Worm (Caenorhabditis elegans) whole organism, young adult: ENCODE data around the gene csn-6.

Source experiments
- B0261.1 ChIP-seq: sonication (generic microtip); optimal IDR thresholded peaks from 2 replicates; lab custom pipeline; 2016; ENCODE audit warnings: mild to moderate bottlenecking, missing genetic modification characterization, moderate library complexity, missing compliant biosample characterization
- B0336.3 ChIP-seq: fragments of 200-800 bp; sonication (Bioruptor generic); IDR thresholded peaks from 2 replicates; pipeline ENCODE4 v1.3.6; 2022; ENCODE audit warnings: missing genetic modification characterization, missing compliant biosample characterization
- C06A6.2 ChIP-seq: fragments of 200-800 bp; sonication (Bioruptor generic); conservative IDR thresholded peaks from 2 replicates; pipeline ENCODE4 v1.3.6; 2022; ENCODE audit warnings: missing genetic modification characterization, missing compliant biosample characterization
- K11D2.4 ChIP-seq: fragments of 200-800 bp; sonication (Bioruptor generic); IDR thresholded peaks from 2 replicates; pipeline ENCODE4 v1.3.6; 2022; ENCODE audit warnings: missing genetic modification reagents, missing genetic modification characterization, missing compliant biosample characterization
- Y53G8AR.9 ChIP-seq: fragments of 200-800 bp; sonication (Bioruptor generic); conservative IDR thresholded peaks from 2 replicates; pipeline ENCODE4 v1.3.6; 2022; ENCODE audit warnings: missing genetic modification reagents, missing genetic modification characterization, missing compliant biosample characterization
- Y56A3A.18 ChIP-seq: fragments of 200-800 bp; sonication (Bioruptor generic); IDR thresholded peaks from 2 replicates; pipeline ENCODE4 v1.3.6; 2022; ENCODE audit warnings: missing genetic modification reagents, missing genetic modification characterization, missing compliant biosample characterization
- ZK185.1 ChIP-seq: sonication (generic microtip); optimal IDR thresholded peaks from 2 replicates; lab custom pipeline; 2016; ENCODE audit warnings: mild to moderate bottlenecking, missing genetic modification characterization, missing compliant biosample characterization; ENCODE audit not compliant: poor library complexity, severe bottlenecking
- aptf-3 ChIP-seq: fragments of 200-800 bp; sonication (Bioruptor generic); IDR thresholded peaks from 2 replicates; pipeline ENCODE4 v1.3.6; 2022; ENCODE audit warnings: missing genetic modification characterization, missing compliant biosample characterization
- atf-7 ChIP-seq: sonication (generic microtip); optimal IDR thresholded peaks from 2 replicates; lab custom pipeline; 2017; ENCODE audit warnings: mild to moderate bottlenecking, missing genetic modification characterization, missing compliant biosample characterization
- athp-1 ChIP-seq: sonication (generic microtip); optimal IDR thresholded peaks from 2 replicates; lab custom pipeline; 2017; ENCODE audit warnings: mild to moderate bottlenecking, missing genetic modification characterization, missing compliant biosample characterization
- attf-5 ChIP-seq: fragments of 200-800 bp; sonication (Bioruptor generic); optimal IDR thresholded peaks from 2 replicates; lab custom pipeline; 2018; ENCODE audit warnings: mild to moderate bottlenecking, missing genetic modification characterization, missing compliant biosample characterization
- ccch-3 ChIP-seq: fragments of 200-800 bp; sonication (Bioruptor generic); optimal IDR thresholded peaks from 2 replicates; lab custom pipeline; 2018; ENCODE audit warnings: mild to moderate bottlenecking, missing genetic modification characterization, missing compliant biosample characterization
- cebp-1 ChIP-seq, 2 experiments: fragments of 200-800 bp in 1 of 2; sonication (Bioruptor generic) in 1 of 2; sonication (generic microtip) in 1 of 2; IDR thresholded peaks in 1 of 2; optimal IDR thresholded peaks in 1 of 2; 2 replicates each; pipeline versions ENCODE4 v1.3.6 to Lab custom; 2017 to 2022; ENCODE audit warnings: missing compliant biosample characterization in 2 of 2, missing genetic modification characterization in 2 of 2, mild to moderate bottlenecking in 1 of 2, missing genetic modification reagents in 1 of 2, moderate library complexity in 1 of 2
- ceh-27 ChIP-seq: fragments of 200-800 bp; sonication (Bioruptor generic); optimal IDR thresholded peaks from 2 replicates; lab custom pipeline; 2018; ENCODE audit warnings: mild to moderate bottlenecking, missing genetic modification characterization, moderate library complexity, missing compliant biosample characterization
- ceh-91 ChIP-seq: fragments of 200-800 bp; sonication (Bioruptor generic); IDR thresholded peaks from 2 replicates; pipeline ENCODE4 v1.3.6; 2022; ENCODE audit warnings: missing genetic modification reagents, missing genetic modification characterization, missing compliant biosample characterization
- chd-7 ChIP-seq: sonication (generic microtip); optimal IDR thresholded peaks from 2 replicates; lab custom pipeline; 2016; ENCODE audit warnings: mild to moderate bottlenecking, missing genetic modification characterization, moderate library complexity, missing compliant biosample characterization
- dox-1 ChIP-seq: fragments of 200-800 bp; sonication (Bioruptor generic); IDR thresholded peaks from 2 replicates; pipeline ENCODE4 v1.3.6; 2022; ENCODE audit warnings: missing genetic modification reagents, missing genetic modification characterization, missing compliant biosample characterization
- egl-18 ChIP-seq: fragments of 200-800 bp; sonication (Bioruptor generic); IDR thresholded peaks from 2 replicates; pipeline ENCODE4 v1.3.6; 2022; ENCODE audit warnings: missing genetic modification reagents, missing genetic modification characterization, missing compliant biosample characterization
- egl-44 ChIP-seq: fragments of 200-800 bp; sonication (Bioruptor generic); IDR thresholded peaks from 2 replicates; pipeline ENCODE4 v1.3.6; 2022; ENCODE audit warnings: missing genetic modification reagents, missing genetic modification characterization, missing compliant biosample characterization
- ets-4 ChIP-seq: fragments of 200-800 bp; sonication (Bioruptor generic); optimal IDR thresholded peaks from 2 replicates; lab custom pipeline; 2018; ENCODE audit warnings: mild to moderate bottlenecking, missing genetic modification characterization, missing compliant biosample characterization
- fkh-3 ChIP-seq: sonication (generic microtip); optimal IDR thresholded peaks from 2 replicates; lab custom pipeline; 2016; ENCODE audit warnings: mild to moderate bottlenecking, missing genetic modification characterization, missing compliant biosample characterization
- gei-17 ChIP-seq: fragments of 200-800 bp; sonication (Bioruptor generic); optimal IDR thresholded peaks from 2 replicates; lab custom pipeline; 2018; ENCODE audit warnings: mild to moderate bottlenecking, missing genetic modification characterization, missing compliant biosample characterization
- hmg-1.2 ChIP-seq: fragments of 200-800 bp; sonication (Bioruptor generic); IDR thresholded peaks from 2 replicates; pipeline ENCODE4 v1.3.6; 2022; ENCODE audit warnings: missing genetic modification reagents, missing genetic modification characterization, missing compliant biosample characterization
- hmg-20 ChIP-seq: fragments of 200-800 bp; sonication (Bioruptor generic); IDR thresholded peaks from 2 replicates; pipeline ENCODE4 v1.3.6; 2022; ENCODE audit warnings: missing genetic modification reagents, missing genetic modification characterization, missing compliant biosample characterization
- let-526 ChIP-seq: fragments of 200-800 bp; sonication (Bioruptor generic); IDR thresholded peaks from 2 replicates; pipeline ENCODE4 v1.3.6; 2022; ENCODE audit warnings: missing genetic modification reagents, missing genetic modification characterization, missing compliant biosample characterization
- let-607 ChIP-seq, 2 experiments: fragments of 200-800 bp in 1 of 2; sonication (Bioruptor generic) in 1 of 2; sonication (generic microtip) in 1 of 2; optimal IDR thresholded peaks; 2 replicates each; lab custom pipeline; 2016 to 2018; ENCODE audit warnings: mild to moderate bottlenecking in 2 of 2, missing compliant biosample characterization in 2 of 2, missing genetic modification characterization in 2 of 2, moderate library complexity in 2 of 2, missing genotype in 1 of 2
- lin-26 ChIP-seq: fragments of 200-800 bp; sonication (Bioruptor generic); IDR thresholded peaks from 2 replicates; pipeline ENCODE4 v1.3.6; 2022; ENCODE audit warnings: missing genetic modification reagents, missing genetic modification characterization, missing compliant biosample characterization
- lin-35 ChIP-seq, 3 experiments: fragments of 150-350 bp in 2 of 3; sonication (generic microtip) in 1 of 3; optimal IDR thresholded peaks; 2 replicates each; lab custom pipeline; 2014 to 2018; ENCODE audit warnings: missing biosample characterization in 3 of 3, missing genetic modification characterization in 3 of 3, missing genetic modification reagents in 3 of 3
- lin-40 ChIP-seq: sonication (generic microtip); optimal IDR thresholded peaks from 2 replicates; lab custom pipeline; 2016; ENCODE audit warnings: missing genetic modification characterization, mild to moderate bottlenecking, missing compliant biosample characterization, missing genotype, missing genetic modification reagents
- lin-54 ChIP-seq: fragments of 200-800 bp; sonication (Bioruptor generic); optimal IDR thresholded peaks from 2 replicates; lab custom pipeline; 2018; ENCODE audit warnings: mild to moderate bottlenecking, missing genetic modification characterization, missing compliant biosample characterization
- madf-10 ChIP-seq: sonication (generic microtip); optimal IDR thresholded peaks from 2 replicates; lab custom pipeline; 2016; ENCODE audit warnings: mild to moderate bottlenecking, missing genetic modification characterization, missing compliant biosample characterization
- mcd-1 ChIP-seq: fragments of 200-800 bp; sonication (Bioruptor generic); IDR thresholded peaks from 2 replicates; pipeline ENCODE4 v1.3.6; 2022; ENCODE audit warnings: missing genetic modification reagents, missing genetic modification characterization, missing compliant biosample characterization
- nfyb-1 ChIP-seq: fragments of 200-800 bp; sonication (Bioruptor generic); IDR thresholded peaks from 2 replicates; pipeline ENCODE4 v1.3.6; 2022; ENCODE audit warnings: missing genetic modification reagents, missing genetic modification characterization, missing compliant biosample characterization
- nhr-80 ChIP-seq: sonication (generic microtip); optimal IDR thresholded peaks from 2 replicates; lab custom pipeline; 2016; ENCODE audit warnings: missing genetic modification characterization, missing compliant biosample characterization
- snpc-3.4 ChIP-seq: sonication (generic microtip); optimal IDR thresholded peaks from 2 replicates; lab custom pipeline; 2017; ENCODE audit warnings: missing genetic modification characterization, mild to moderate bottlenecking, missing compliant biosample characterization, antibody characterized with exemption, moderate library complexity, missing genotype, missing genetic modification reagents
- snpc-4 ChIP-seq, 5 experiments: fragments of 150-350 bp in 1 of 5; sonication (generic microtip) in 4 of 5; optimal IDR thresholded peaks; 2 replicates each; lab custom pipeline; 2014 to 2018; ENCODE audit warnings: missing genetic modification characterization in 5 of 5, missing biosample characterization in 3 of 5, antibody characterized with exemption in 2 of 5, mild to moderate bottlenecking in 2 of 5, missing compliant biosample characterization in 2 of 5, missing genotype in 2 of 5, moderate library complexity in 2 of 5, missing genetic modification reagents in 1 of 5
- somi-1 ChIP-seq: fragments of 200-800 bp; sonication (Bioruptor generic); optimal IDR thresholded peaks from 2 replicates; lab custom pipeline; 2018; ENCODE audit warnings: mild to moderate bottlenecking, missing genetic modification characterization, missing compliant biosample characterization
- tbp1 ChIP-seq: fragments of 200-800 bp; sonication (Bioruptor generic); optimal IDR thresholded peaks from 2 replicates; lab custom pipeline; 2018; ENCODE audit warnings: mild to moderate bottlenecking, missing genetic modification characterization, missing compliant biosample characterization
- tlf-1 ChIP-seq: fragments of 200-800 bp; sonication (Bioruptor generic); optimal IDR thresholded peaks from 2 replicates; lab custom pipeline; 2018; ENCODE audit warnings: mild to moderate bottlenecking, missing genetic modification characterization, missing compliant biosample characterization
- zfh-2 ChIP-seq: fragments of 200-800 bp; sonication (Bioruptor generic); conservative IDR thresholded peaks from 2 replicates; pipeline ENCODE4 v1.3.6; 2022; ENCODE audit warnings: missing genetic modification reagents, missing genetic modification characterization, missing compliant biosample characterization
- ztf-18 ChIP-seq: sonication (generic microtip); optimal IDR thresholded peaks from 2 replicates; lab custom pipeline; 2016; ENCODE audit warnings: missing genotype, mild to moderate bottlenecking, missing genetic modification characterization, missing compliant biosample characterization
- ztf-22 ChIP-seq: fragments of 200-800 bp; sonication (Bioruptor generic); optimal IDR thresholded peaks from 2 replicates; lab custom pipeline; 2018; ENCODE audit warnings: mild to moderate bottlenecking, missing genetic modification characterization, moderate library complexity, missing compliant biosample characterization
- ztf-26 ChIP-seq: sonication (generic microtip); optimal IDR thresholded peaks from 2 replicates; lab custom pipeline; 2017; ENCODE audit warnings: missing genetic modification characterization, missing compliant biosample characterization

Gene csn-6

ce11 chrIV:13322429-13322828, 21.8 kb downstream of the csn-6 start:
- TF ChIP-seq ccch-3 (GFP tag; lab: Kevin White, UChicago) (no peak), aptf-3 (GFP tag; lab: Robert Waterston, UW) (no peak), tbp1 (GFP tag; lab: Kevin White, UChicago) (peak; percentile 57), attf-5 (GFP tag; lab: Kevin White, UChicago) (peak; percentile 77), atf-7 (tag; lab: Kevin White, UChicago) (peak; percentile 72), snpc-4 (GFP tag; optimal IDR thresholded peaks at IDR 0.05; lab: Kevin White, UChicago) (no peak), snpc-4 (tag; optimal IDR thresholded peaks at IDR 0.05; lab: Kevin White, UChicago) (peak in 3 of 4 experiments; percentile 31 to 51 (median 42)), Y56A3A.18 (GFP tag; lab: Robert Waterston, UW) (peak; percentile 52; the same call in 1 of the 2 replicates), ztf-26 (tag; lab: Kevin White, UChicago) (peak; percentile 51), somi-1 (GFP tag; lab: Kevin White, UChicago) (peak; percentile 41), dox-1 (GFP tag; lab: Robert Waterston, UW) (peak; percentile 50; the same call in 1 of the 2 replicates), chd-7 (tag; lab: Kevin White, UChicago) (peak; percentile 72), ceh-27 (peak; percentile 21), ZK185.1 (peak; percentile 29), cebp-1 (GFP tag; IDR thresholded peaks at IDR 0.05; lab: Robert Waterston, UW) (no peak), cebp-1 (tag; optimal IDR thresholded peaks at IDR 0.05; lab: Kevin White, UChicago) (peak; percentile 71), hmg-1.2 (GFP tag; lab: Robert Waterston, UW) (peak; percentile 81), ztf-22 (GFP tag; lab: Kevin White, UChicago) (peak; percentile 33), let-607 (tag; optimal IDR thresholded peaks at IDR 0.05; lab: Kevin White, UChicago) (peak; percentile 28 to 68), ceh-91 (no peak), athp-1 (tag; lab: Kevin White, UChicago) (no peak), gei-17 (GFP tag; lab: Kevin White, UChicago) (peak; percentile 24), lin-35 (GFP tag; optimal IDR thresholded peaks at IDR 0.05; lab: Kevin White, UChicago) (peak in 1 of 3 experiments; percentile 31), B0261.1 (tag; lab: Kevin White, UChicago) (no peak), nfyb-1 (peak; percentile 79), tlf-1 (peak; percentile 64), K11D2.4 (GFP tag; lab: Robert Waterston, UW) (0 out of 2 replicates have a peak, but pooled peaks have one; percentile 53), let-526 (GFP tag; lab: Robert Waterston, UW) (no peak), hmg-20 (GFP tag; lab: Robert Waterston, UW) (no peak), mcd-1 (GFP tag; lab: Robert Waterston, UW) (peak; percentile 57; the same call in 1 of the 2 replicates), egl-44 (GFP tag; lab: Robert Waterston, UW) (0 out of 2 replicates have a peak, but pooled peaks have one; percentile 47), zfh-2 (GFP tag; lab: Robert Waterston, UW) (peak; percentile 36; the same call in 1 of the 2 replicates), ets-4 (GFP tag; lab: Kevin White, UChicago) (peak; percentile 49), lin-40 (tag; lab: Kevin White, UChicago) (peak; percentile 81), snpc-3.4 (tag; lab: Kevin White, UChicago) (peak; percentile 26), Y53G8AR.9 (peak; percentile 60; the same call in 1 of the 2 replicates), madf-10 (peak; percentile 58), egl-18 (GFP tag; lab: Robert Waterston, UW) (no peak), lin-54 (GFP tag; lab: Kevin White, UChicago) (peak; percentile 43), B0336.3 (GFP tag; lab: Robert Waterston, UW) (peak; percentile 79), lin-26 (peak; percentile 44; the same call in 1 of the 2 replicates), fkh-3 (tag; lab: Kevin White, UChicago) (no peak), C06A6.2 (peak; percentile 54), ztf-18 (tag; lab: Kevin White, UChicago) (peak; percentile 15), nhr-80 (tag; lab: Kevin White, UChicago) (peak; percentile 92)
